Fruit fly (Drosophila melanogaster): Measurements from ENCODE around the gene jigr1.

jigr1 gene

DNA sequence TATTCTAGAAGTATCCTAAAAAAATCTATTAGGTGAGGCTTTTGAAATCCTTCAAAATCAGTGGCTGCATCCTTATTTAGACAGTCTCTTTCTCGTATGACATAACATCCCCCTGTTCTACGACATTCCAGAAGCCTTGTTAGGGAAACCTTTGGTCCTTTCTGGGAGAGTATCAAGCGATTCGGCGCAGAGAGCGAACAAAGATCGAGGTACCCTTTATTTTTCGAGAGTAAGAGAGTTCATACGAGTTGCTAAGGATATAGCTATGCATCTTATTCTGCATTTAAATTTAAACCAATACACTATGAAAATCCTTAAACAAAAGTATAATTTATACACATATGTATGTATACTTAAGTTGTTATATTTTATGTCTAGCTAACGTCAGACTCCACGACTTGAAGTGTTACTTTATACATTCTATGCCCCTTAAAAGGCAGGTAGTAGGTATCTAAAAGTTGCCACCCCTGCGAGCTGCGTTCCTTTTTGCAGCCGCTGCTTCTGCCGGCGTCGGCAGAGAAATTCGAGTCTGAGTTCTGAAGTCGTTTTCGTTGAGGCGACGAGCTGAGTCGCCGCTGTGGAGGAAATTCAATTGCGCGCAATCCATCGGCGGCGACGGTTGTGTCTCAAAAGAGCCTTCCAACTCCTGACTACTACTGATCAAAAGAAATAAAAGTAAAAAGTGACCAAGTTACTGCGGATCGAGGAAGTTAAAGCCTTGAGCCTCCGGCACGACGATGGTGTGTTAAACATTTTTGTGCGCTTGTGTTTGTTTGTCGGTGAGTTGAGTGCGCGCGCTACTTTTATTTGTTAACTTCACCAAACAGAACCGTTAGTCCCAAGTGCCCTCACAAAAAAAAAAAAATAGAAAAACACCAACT, at the start of gene jigr1:
Gene jigr1 (plus strand): TSS at position 550 of the 881 bp plus-strand sequence.
- TF ChIP-seq trh (GFP tag; optimal IDR thresholded peaks at IDR 0.05) (no peak), ro (GFP tag; IDR thresholded peaks at IDR 0.05) (no peak), Trl (optimal IDR thresholded peaks at IDR 0.05) (peak in 1 of 2 experiments; percentile 10), Trl (GFP tag; optimal IDR thresholded peaks at IDR 0.05) (no peak), slou (GFP tag; optimal IDR thresholded peaks at IDR 0.05) (no peak), sima (GFP tag; optimal IDR thresholded peaks at IDR 0.05) (no peak), chif (GFP tag; optimal IDR thresholded peaks at IDR 0.05) (peak; percentile 6 to 66), Pdp1 (GFP tag; optimal IDR thresholded peaks at IDR 0.05) (peak; percentile 15 to 17), CG10959 (GFP tag; IDR thresholded peaks at IDR 0.05) (peak; percentile 70), HLHmδ (GFP tag; optimal IDR thresholded peaks at IDR 0.05) (no peak), zfh1 (GFP tag; IDR thresholded peaks at IDR 0.05) (peak; percentile 60; the same call in 1 of the 3 replicates), CG12391 (tag; optimal IDR thresholded peaks at IDR 0.05) (peak; percentile 65), Hmx (GFP tag; optimal IDR thresholded peaks at IDR 0.05) (no peak), Lpt (GFP tag; optimal IDR thresholded peaks at IDR 0.05) (no peak), Usf (GFP tag; optimal IDR thresholded peaks at IDR 0.05) (peak; percentile 8), lbe (GFP tag; optimal IDR thresholded peaks at IDR 0.05) (peak; percentile 51), al (GFP tag; IDR thresholded peaks at IDR 0.05) (no peak), pros (GFP tag; optimal IDR thresholded peaks at IDR 0.05) (peak; percentile 97), CG17361 (GFP tag; IDR thresholded peaks at IDR 0.05) (peak; percentile 67; the same call in 2 of the 3 replicates), sens-2 (GFP tag; IDR thresholded peaks at IDR 0.05) (no peak), Bdp1 (GFP tag; optimal IDR thresholded peaks at IDR 0.05) (no peak), NFAT (GFP tag; IDR thresholded peaks at IDR 0.05) (no peak), bsh (GFP tag; optimal IDR thresholded peaks at IDR 0.05) (peak in 1 of 2 experiments; percentile 5), kah (GFP tag; optimal IDR thresholded peaks at IDR 0.05) (no peak), Stat92E (GFP tag; optimal IDR thresholded peaks at IDR 0.05) (no peak), exex (tag; optimal IDR thresholded peaks at IDR 0.05) (no peak), CG10431 (GFP tag; optimal IDR thresholded peaks at IDR 0.05) (no peak), CG10979 (tag; optimal IDR thresholded peaks at IDR 0.05) (peak; percentile 77), chinmo (GFP tag; IDR thresholded peaks at IDR 0.05; ENCODE audit: partially characterized antibody) (no peak), Sin3A (optimal IDR thresholded peaks at IDR 0.05) (no peak), bowl (GFP tag; IDR thresholded peaks at IDR 0.05) (no peak), jumu (GFP tag; optimal IDR thresholded peaks at IDR 0.05) (no peak), Abd-B (GFP tag; optimal IDR thresholded peaks at IDR 0.05) (no peak), Hey (tag; optimal IDR thresholded peaks at IDR 0.05) (no peak), pfk (GFP tag; optimal IDR thresholded peaks at IDR 0.05) (no peak), CG10274 (GFP tag; optimal IDR thresholded peaks at IDR 0.05) (no peak), Vsx1 (GFP tag; optimal IDR thresholded peaks at IDR 0.05) (no peak), rib (GFP tag; IDR thresholded peaks at IDR 0.05) (no peak), ken (GFP tag; IDR thresholded peaks at IDR 0.05) (no peak), az2 (GFP tag; optimal IDR thresholded peaks at IDR 0.05) (peak; percentile 29), CG4282 (GFP tag; optimal IDR thresholded peaks at IDR 0.05) (no peak), CG1647 (GFP tag; optimal IDR thresholded peaks at IDR 0.05) (no peak), CG3726 (GFP tag; IDR thresholded peaks at IDR 0.05) (no peak), psq (GFP tag; optimal IDR thresholded peaks at IDR 0.05) (peak; percentile 7), CG8924 (tag; optimal IDR thresholded peaks at IDR 0.05) (peak; percentile 74), tio (GFP tag; optimal IDR thresholded peaks at IDR 0.05) (no peak), lilli (GFP tag; optimal IDR thresholded peaks at IDR 0.05) (peak; percentile 28), fd96Cb (tag; optimal IDR thresholded peaks at IDR 0.05) (peak; percentile 39), CG16815 (GFP tag; optimal IDR thresholded peaks at IDR 0.05) (peak; percentile 75), org-1 (GFP tag; optimal IDR thresholded peaks at IDR 0.05) (peak; percentile 15)
